Fruit fly (Drosophila melanogaster): Measurements from ENCODE around the gene elg1.
A peak's percentile ranks its signal among the peaks of the same experiment; 100 is the strongest.

Gene elg1

DNA sequence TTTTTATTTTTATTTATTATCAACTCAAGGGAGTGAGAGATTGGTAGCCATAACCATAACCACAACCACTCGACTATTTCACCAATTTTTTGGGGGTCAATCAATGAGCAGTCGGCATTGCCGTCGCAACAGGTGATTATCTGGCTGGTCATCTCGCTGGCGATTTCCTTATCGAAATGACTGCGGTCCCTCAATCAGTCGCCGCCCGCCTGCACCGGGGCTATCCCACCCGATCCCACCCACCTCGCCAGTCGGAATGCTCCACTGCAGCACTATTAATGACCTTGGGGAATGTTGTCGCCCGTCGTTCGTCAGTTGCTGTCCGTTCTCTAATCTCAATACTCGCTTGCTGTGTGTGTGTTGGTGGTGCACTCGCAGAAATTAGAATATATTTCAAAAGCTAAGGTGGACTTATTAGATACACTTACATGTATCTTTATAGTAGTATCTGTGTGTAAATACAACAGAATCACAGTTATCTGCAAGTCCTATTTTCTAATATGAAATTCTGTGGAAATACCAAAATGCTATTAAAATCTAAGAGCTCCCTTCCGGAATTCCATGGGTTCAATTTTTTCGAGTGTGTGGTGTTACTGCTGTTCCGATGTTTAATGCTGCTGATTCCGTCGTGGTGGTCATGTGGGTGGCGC lies 28.7 kb downstream of the elg1 start (continued):
- TF ChIP-seq cg (GFP tag; optimal IDR thresholded peaks at IDR 0.05) (peak; percentile 24), dati (GFP tag; IDR thresholded peaks at IDR 0.05) (no peak), CG3065 (GFP tag; optimal IDR thresholded peaks at IDR 0.05) (no peak), slou (GFP tag; optimal IDR thresholded peaks at IDR 0.05) (no peak), eve (GFP tag; optimal IDR thresholded peaks at IDR 0.05) (peak in 1 of 2 experiments; percentile 73), CG10366 (GFP tag; IDR thresholded peaks at IDR 0.05) (peak; percentile 28; the same call in 1 of the 2 replicates), lbe (GFP tag; optimal IDR thresholded peaks at IDR 0.05) (no peak), Oaz (GFP tag; IDR thresholded peaks at IDR 0.05) (peak; percentile 13; the same call in 1 of the 2 replicates), wdn (GFP tag; IDR thresholded peaks at IDR 0.05) (no peak), CG2129 (GFP tag; IDR thresholded peaks at IDR 0.05; ENCODE audit: partially characterized antibody) (no peak), grau (tag; optimal IDR thresholded peaks at IDR 0.05) (peak; percentile 78), al (GFP tag; IDR thresholded peaks at IDR 0.05) (peak; percentile 53; the same call in 1 of the 2 replicates), cwo (GFP tag; optimal IDR thresholded peaks at IDR 0.05) (peak; percentile 75), HLH3B (GFP tag; IDR thresholded peaks at IDR 0.05) (no peak), Mrtf (GFP tag; IDR thresholded peaks at IDR 0.05) (0 out of 3 replicates have a peak, but pooled peaks have one; percentile 23), CrebB (tag; optimal IDR thresholded peaks at IDR 0.05) (no peak), CG6654 (GFP tag; optimal IDR thresholded peaks at IDR 0.05) (peak; percentile 25), CG14860 (GFP tag; IDR thresholded peaks at IDR 0.05; ENCODE audit: partially characterized antibody) (no peak), CG13287 (GFP tag; IDR thresholded peaks at IDR 0.05; ENCODE audit: partially characterized antibody) (no peak), hb (GFP tag; IDR thresholded peaks at IDR 0.05; ENCODE audit: partially characterized antibody) (no peak), Lpt (GFP tag; optimal IDR thresholded peaks at IDR 0.05) (no peak), sc (optimal IDR thresholded peaks at IDR 0.05) (no peak), sc (GFP tag; optimal IDR thresholded peaks at IDR 0.05) (peak; percentile 39), CG8089 (GFP tag; optimal IDR thresholded peaks at IDR 0.05) (peak; percentile 17), pnt (GFP tag; optimal IDR thresholded peaks at IDR 0.05) (peak; percentile 44), pros (GFP tag; optimal IDR thresholded peaks at IDR 0.05) (no peak), run (tag; optimal IDR thresholded peaks at IDR 0.05) (peak; percentile 4), zf30C (GFP tag; optimal IDR thresholded peaks at IDR 0.05) (peak; percentile 57), Dref (GFP tag; IDR thresholded peaks at IDR 0.05) (no peak), Max (GFP tag; optimal IDR thresholded peaks at IDR 0.05) (peak; percentile 25), CG5180 (GFP tag; optimal IDR thresholded peaks at IDR 0.05) (peak; percentile 44), dysf (GFP tag; IDR thresholded peaks at IDR 0.05) (peak; percentile 78; the same call in 2 of the 3 replicates), Mes4 (GFP tag; optimal IDR thresholded peaks at IDR 0.05) (peak; percentile 39), CG3281 (GFP tag; optimal IDR thresholded peaks at IDR 0.05) (peak; percentile 77), wor (GFP tag; IDR thresholded peaks at IDR 0.05) (no peak), Doc3 (GFP tag; IDR thresholded peaks at IDR 0.05; ENCODE audit: partially characterized antibody) (no peak), CG4707 (GFP tag; optimal IDR thresholded peaks at IDR 0.05) (no peak), gcm (GFP tag; optimal IDR thresholded peaks at IDR 0.05) (no peak), vvl (GFP tag; IDR thresholded peaks at IDR 0.05) (peak; percentile 51; the same call in 1 of the 2 replicates), CG8388 (GFP tag; optimal IDR thresholded peaks at IDR 0.05) (peak; percentile 48), CG7928 (GFP tag; optimal IDR thresholded peaks at IDR 0.05) (peak; percentile 15), Dek (tag; optimal IDR thresholded peaks at IDR 0.05) (peak; percentile 46), sim (GFP tag; IDR thresholded peaks at IDR 0.05) (no peak), pum (GFP tag; optimal IDR thresholded peaks at IDR 0.05) (peak; percentile 60), Opbp (GFP tag; IDR thresholded peaks at IDR 0.05; ENCODE audit: partially characterized antibody) (no peak), CG18599 (GFP tag; optimal IDR thresholded peaks at IDR 0.05) (peak; percentile 86), pb (GFP tag; optimal IDR thresholded peaks at IDR 0.05) (no peak), Hey (tag; optimal IDR thresholded peaks at IDR 0.05) (no peak), Jarid2 (GFP tag; optimal IDR thresholded peaks at IDR 0.05) (peak; percentile 21)
